Fruit fly (Drosophila melanogaster) whole organism, pupa: ENCODE results near the gene CG32856.

Experiments used
- CG12605 ChIP-seq: fragments of 200-800 bp; sonication (Bioruptor generic); IDR thresholded peaks from 2 replicates; pipeline ENCODE4 v1.3.6; 2022; ENCODE audit warnings: missing biosample characterization, missing genetic modification characterization
- CG17806 ChIP-seq: fragments of 200-800 bp; sonication (Bioruptor generic); optimal IDR thresholded peaks from 2 replicates; lab custom pipeline; 2018; ENCODE audit warnings: missing biosample characterization, mild to moderate bottlenecking, missing genetic modification characterization, moderate library complexity
- CG8159 ChIP-seq: fragments of 200-800 bp; sonication (Bioruptor generic); optimal IDR thresholded peaks from 3 replicates; lab custom pipeline; 2018; ENCODE audit warnings: missing biosample characterization, mild to moderate bottlenecking, missing genetic modification characterization, moderate library complexity
- CG9948 ChIP-seq: fragments of 200-800 bp; sonication (Bioruptor generic); optimal IDR thresholded peaks from 2 replicates; lab custom pipeline; 2018; ENCODE audit warnings: missing biosample characterization, mild to moderate bottlenecking, missing genetic modification characterization, moderate library complexity
- EcR ChIP-seq: fragments of 200-800 bp; sonication (Bioruptor generic); optimal IDR thresholded peaks from 3 replicates; lab custom pipeline; 2019; ENCODE audit warnings: missing biosample characterization, missing genetic modification characterization, mild to moderate bottlenecking, moderate library complexity, missing genetic modification reagents
- Pif1A ChIP-seq: fragments of 200-800 bp; sonication (Bioruptor generic); optimal IDR thresholded peaks from 3 replicates; lab custom pipeline; 2016; ENCODE audit warnings: missing biosample characterization, missing genetic modification characterization
- Pif1B ChIP-seq: fragments of 200-800 bp; sonication (Bioruptor generic); optimal IDR thresholded peaks from 3 replicates; lab custom pipeline; 2016; ENCODE audit warnings: missing biosample characterization, missing genetic modification characterization
- fd96Ca ChIP-seq: fragments of 200-800 bp; sonication (Bioruptor generic); IDR thresholded peaks from 3 replicates; pipeline ENCODE4 v1.3.6; 2022; ENCODE audit warnings: missing biosample characterization, missing genetic modification characterization
- gl ChIP-seq: fragments of 200-800 bp; sonication (Bioruptor generic); optimal IDR thresholded peaks from 2 replicates; lab custom pipeline; 2018; ENCODE audit warnings: missing biosample characterization, mild to moderate bottlenecking, missing genetic modification characterization
- rn ChIP-seq: fragments of 200-800 bp; sonication (Bioruptor generic); IDR thresholded peaks from 2 replicates; pipeline ENCODE4 v1.3.6; 2022; ENCODE audit warnings: missing biosample characterization, missing genetic modification characterization

- TF ChIP-seq rn (GFP tag; lab: Robert Waterston, UW), result no peak
- TF ChIP-seq CG12605 (GFP tag; lab: Robert Waterston, UW), result no peak
- TF ChIP-seq Pif1A, result no peak
- no peak for TF ChIP-seq CG9948 (tag; lab: Kevin White, UChicago)
- TF ChIP-seq EcR, result no peak
- TF ChIP-seq fd96Ca, result no peak
- no peak for TF ChIP-seq Pif1B
- no peak for TF ChIP-seq CG8159 (tag; lab: Kevin White, UChicago)
- no peak for TF ChIP-seq CG17806 (tag; lab: Kevin White, UChicago)
- TF ChIP-seq gl (tag; lab: Kevin White, UChicago), result no peak
Measured at dm6 chr3R:15988353-15988752, 23.2 kb upstream of the CG32856 start.
